Worm (Caenorhabditis elegans) whole organism, young adult: Measurements from ENCODE around the gene sbp-1.

ENCODE experiments used
- B0336.3 ChIP-seq: fragments of 200-800 bp; sonication (Bioruptor generic); IDR thresholded peaks from 2 replicates; pipeline ENCODE4 v1.3.6; 2022; ENCODE audit warnings: missing genetic modification characterization, missing compliant biosample characterization
- C06A6.2 ChIP-seq: fragments of 200-800 bp; sonication (Bioruptor generic); conservative IDR thresholded peaks from 2 replicates; pipeline ENCODE4 v1.3.6; 2022; ENCODE audit warnings: missing genetic modification characterization, missing compliant biosample characterization
- D2030.7 ChIP-seq: fragments of 200-800 bp; sonication (Bioruptor generic); IDR thresholded peaks from 2 replicates; pipeline ENCODE4 v1.3.6; 2022; ENCODE audit warnings: missing genetic modification reagents, missing genetic modification characterization, missing compliant biosample characterization
- F10E7.11 ChIP-seq: sonication (generic microtip); optimal IDR thresholded peaks from 2 replicates; lab custom pipeline; 2017; ENCODE audit warnings: mild to moderate bottlenecking, missing genetic modification characterization, moderate library complexity, missing compliant biosample characterization
- F22D6.2 ChIP-seq: sonication (generic microtip); optimal IDR thresholded peaks from 2 replicates; lab custom pipeline; 2016; ENCODE audit warnings: mild to moderate bottlenecking, missing genetic modification characterization, missing compliant biosample characterization
- F23B12.7 ChIP-seq: sonication (generic microtip); optimal IDR thresholded peaks from 2 replicates; lab custom pipeline; 2017; ENCODE audit warnings: missing genetic modification characterization, mild to moderate bottlenecking, missing compliant biosample characterization, antibody characterized with exemption, moderate library complexity; ENCODE audit not compliant: insufficient read depth
- F33H1.4 ChIP-seq: fragments of 200-800 bp; sonication (Bioruptor generic); IDR thresholded peaks from 2 replicates; pipeline ENCODE4 v1.3.6; 2022; ENCODE audit warnings: missing genetic modification reagents, missing genetic modification characterization, missing compliant biosample characterization
- F52B5.7 ChIP-seq: sonication (generic microtip); optimal IDR thresholded peaks from 2 replicates; lab custom pipeline; 2016; ENCODE audit warnings: mild to moderate bottlenecking, missing genetic modification characterization, missing compliant biosample characterization
- K12H6.12 ChIP-seq: fragments of 200-800 bp; sonication (Bioruptor generic); optimal IDR thresholded peaks from 2 replicates; lab custom pipeline; 2018; ENCODE audit warnings: mild to moderate bottlenecking, missing genetic modification characterization, missing compliant biosample characterization
- Y53F4B.3 ChIP-seq: fragments of 200-800 bp; sonication (Bioruptor generic); IDR thresholded peaks from 2 replicates; pipeline ENCODE4 v1.3.6; 2022; ENCODE audit warnings: missing genetic modification reagents, missing genetic modification characterization, missing compliant biosample characterization
- Y79H2A.3 ChIP-seq: fragments of 200-800 bp; sonication (Bioruptor generic); conservative IDR thresholded peaks from 2 replicates; pipeline ENCODE4 v1.3.6; 2022; ENCODE audit warnings: missing genetic modification reagents, missing genetic modification characterization, missing compliant biosample characterization
- Y95B8A.8 ChIP-seq: fragments of 200-800 bp; sonication (Bioruptor generic); IDR thresholded peaks from 2 replicates; pipeline ENCODE4 v1.3.6; 2022; ENCODE audit warnings: missing genetic modification reagents, missing genetic modification characterization, missing compliant biosample characterization
- ama-1 ChIP-seq, 3 experiments: fragments of 150-350 bp in 1 of 3; sonication (generic microtip) in 2 of 3; optimal IDR thresholded peaks; 2 replicates each; lab custom pipeline; 2014 to 2018; ENCODE audit warnings: missing biosample characterization in 2 of 3, missing genetic modification characterization in 2 of 3, missing genetic modification reagents in 2 of 3
- bed-1 ChIP-seq: fragments of 200-800 bp; sonication (Bioruptor generic); IDR thresholded peaks from 2 replicates; pipeline ENCODE4 v1.3.6; 2022; ENCODE audit warnings: missing genetic modification reagents, missing genetic modification characterization, missing compliant biosample characterization
- bed-2 ChIP-seq: fragments of 200-800 bp; sonication (Bioruptor generic); IDR thresholded peaks from 2 replicates; pipeline ENCODE4 v1.3.6; 2022; ENCODE audit warnings: missing genetic modification reagents, missing genetic modification characterization, missing compliant biosample characterization
- ceh-27 ChIP-seq: fragments of 200-800 bp; sonication (Bioruptor generic); optimal IDR thresholded peaks from 2 replicates; lab custom pipeline; 2018; ENCODE audit warnings: mild to moderate bottlenecking, missing genetic modification characterization, moderate library complexity, missing compliant biosample characterization
- ceh-79 ChIP-seq: sonication (generic microtip); optimal IDR thresholded peaks from 2 replicates; lab custom pipeline; 2017; ENCODE audit warnings: mild to moderate bottlenecking, missing genetic modification characterization, missing compliant biosample characterization
- chd-7 ChIP-seq: sonication (generic microtip); optimal IDR thresholded peaks from 2 replicates; lab custom pipeline; 2016; ENCODE audit warnings: mild to moderate bottlenecking, missing genetic modification characterization, moderate library complexity, missing compliant biosample characterization
- dox-1 ChIP-seq: fragments of 200-800 bp; sonication (Bioruptor generic); IDR thresholded peaks from 2 replicates; pipeline ENCODE4 v1.3.6; 2022; ENCODE audit warnings: missing genetic modification reagents, missing genetic modification characterization, missing compliant biosample characterization
- dpl-1 ChIP-seq: fragments of 150-350 bp; optimal IDR thresholded peaks from 2 replicates; lab custom pipeline; 2014; ENCODE audit warnings: missing biosample characterization, missing genetic modification reagents, missing genetic modification characterization
- egrh-3 ChIP-seq: fragments of 200-800 bp; sonication (Bioruptor generic); IDR thresholded peaks from 2 replicates; pipeline ENCODE4 v1.3.6; 2022; ENCODE audit warnings: missing genetic modification reagents, missing genetic modification characterization, missing compliant biosample characterization
- ets-4 ChIP-seq: fragments of 200-800 bp; sonication (Bioruptor generic); optimal IDR thresholded peaks from 2 replicates; lab custom pipeline; 2018; ENCODE audit warnings: mild to moderate bottlenecking, missing genetic modification characterization, missing compliant biosample characterization
- gei-17 ChIP-seq: fragments of 200-800 bp; sonication (Bioruptor generic); optimal IDR thresholded peaks from 2 replicates; lab custom pipeline; 2018; ENCODE audit warnings: mild to moderate bottlenecking, missing genetic modification characterization, missing compliant biosample characterization
- let-526 ChIP-seq: fragments of 200-800 bp; sonication (Bioruptor generic); IDR thresholded peaks from 2 replicates; pipeline ENCODE4 v1.3.6; 2022; ENCODE audit warnings: missing genetic modification reagents, missing genetic modification characterization, missing compliant biosample characterization
- let-607 ChIP-seq, 2 experiments: fragments of 200-800 bp in 1 of 2; sonication (Bioruptor generic) in 1 of 2; sonication (generic microtip) in 1 of 2; optimal IDR thresholded peaks; 2 replicates each; lab custom pipeline; 2016 to 2018; ENCODE audit warnings: mild to moderate bottlenecking in 2 of 2, missing compliant biosample characterization in 2 of 2, missing genetic modification characterization in 2 of 2, moderate library complexity in 2 of 2, missing genotype in 1 of 2
- lin-54 ChIP-seq: fragments of 200-800 bp; sonication (Bioruptor generic); optimal IDR thresholded peaks from 2 replicates; lab custom pipeline; 2018; ENCODE audit warnings: mild to moderate bottlenecking, missing genetic modification characterization, missing compliant biosample characterization
- madf-10 ChIP-seq: sonication (generic microtip); optimal IDR thresholded peaks from 2 replicates; lab custom pipeline; 2016; ENCODE audit warnings: mild to moderate bottlenecking, missing genetic modification characterization, missing compliant biosample characterization
- mcd-1 ChIP-seq: fragments of 200-800 bp; sonication (Bioruptor generic); IDR thresholded peaks from 2 replicates; pipeline ENCODE4 v1.3.6; 2022; ENCODE audit warnings: missing genetic modification reagents, missing genetic modification characterization, missing compliant biosample characterization
- nhr-27 ChIP-seq: fragments of 200-800 bp; sonication (Bioruptor generic); optimal IDR thresholded peaks from 2 replicates; lab custom pipeline; 2018; ENCODE audit warnings: mild to moderate bottlenecking, missing genetic modification characterization, moderate library complexity, missing compliant biosample characterization
- nhr-80 ChIP-seq: sonication (generic microtip); optimal IDR thresholded peaks from 2 replicates; lab custom pipeline; 2016; ENCODE audit warnings: missing genetic modification characterization, missing compliant biosample characterization
- nhr-90 ChIP-seq: sonication (generic microtip); optimal IDR thresholded peaks from 2 replicates; lab custom pipeline; 2016; ENCODE audit warnings: missing genotype, mild to moderate bottlenecking, missing genetic modification characterization, missing compliant biosample characterization
- pbrm-1 ChIP-seq: fragments of 200-800 bp; sonication (Bioruptor generic); IDR thresholded peaks from 2 replicates; pipeline ENCODE4 v1.3.6; 2022; ENCODE audit warnings: missing genetic modification reagents, missing genetic modification characterization, missing compliant biosample characterization
- rcor-1 ChIP-seq: fragments of 200-800 bp; sonication (Bioruptor generic); IDR thresholded peaks from 2 replicates; pipeline ENCODE4 v1.3.6; 2022; ENCODE audit warnings: missing genetic modification reagents, missing genetic modification characterization, missing compliant biosample characterization
- rec-8 ChIP-seq, 2 experiments: sonication (generic microtip); optimal IDR thresholded peaks; 2 replicates each; lab custom pipeline; 2016; ENCODE audit warnings: mild to moderate bottlenecking in 2 of 2, missing genetic modification characterization in 2 of 2, missing genetic modification reagents in 2 of 2, missing genotype in 2 of 2, missing biosample characterization in 1 of 2, missing compliant biosample characterization in 1 of 2, moderate library complexity in 1 of 2
- sdz-38 ChIP-seq: sonication (generic microtip); optimal IDR thresholded peaks from 2 replicates; lab custom pipeline; 2016; ENCODE audit warnings: missing genotype, missing genetic modification characterization, missing compliant biosample characterization
- sea-2 ChIP-seq: fragments of 200-800 bp; sonication (Bioruptor generic); IDR thresholded peaks from 2 replicates; pipeline ENCODE4 v1.3.6; 2022; ENCODE audit warnings: missing genetic modification characterization, missing compliant biosample characterization
- snpc-1.1 ChIP-seq: sonication (generic microtip); optimal IDR thresholded peaks from 2 replicates; lab custom pipeline; 2017; ENCODE audit warnings: missing genetic modification characterization, mild to moderate bottlenecking, missing compliant biosample characterization, antibody characterized with exemption, moderate library complexity, missing genotype, missing genetic modification reagents; ENCODE audit not compliant: insufficient read depth
- snpc-4 ChIP-seq, 5 experiments: fragments of 150-350 bp in 1 of 5; sonication (generic microtip) in 4 of 5; optimal IDR thresholded peaks; 2 replicates each; lab custom pipeline; 2014 to 2018; ENCODE audit warnings: missing genetic modification characterization in 5 of 5, missing biosample characterization in 3 of 5, antibody characterized with exemption in 2 of 5, mild to moderate bottlenecking in 2 of 5, missing compliant biosample characterization in 2 of 5, missing genotype in 2 of 5, moderate library complexity in 2 of 5, missing genetic modification reagents in 1 of 5
- somi-1 ChIP-seq: fragments of 200-800 bp; sonication (Bioruptor generic); optimal IDR thresholded peaks from 2 replicates; lab custom pipeline; 2018; ENCODE audit warnings: mild to moderate bottlenecking, missing genetic modification characterization, missing compliant biosample characterization
- sptf-2 ChIP-seq: fragments of 200-800 bp; sonication (Bioruptor generic); optimal IDR thresholded peaks from 2 replicates; lab custom pipeline; 2018; ENCODE audit warnings: mild to moderate bottlenecking, missing genetic modification characterization, missing compliant biosample characterization
- unc-130 ChIP-seq: sonication (generic microtip); optimal IDR thresholded peaks from 2 replicates; lab custom pipeline; 2016; ENCODE audit warnings: missing genetic modification reagents, missing genetic modification characterization, missing compliant biosample characterization
- unc-62 ChIP-seq: fragments of 150-350 bp; optimal IDR thresholded peaks from 2 replicates; lab custom pipeline; 2014; ENCODE audit warnings: missing biosample characterization, missing genetic modification reagents, missing genetic modification characterization
- ztf-18 ChIP-seq: sonication (generic microtip); optimal IDR thresholded peaks from 2 replicates; lab custom pipeline; 2016; ENCODE audit warnings: missing genotype, mild to moderate bottlenecking, missing genetic modification characterization, missing compliant biosample characterization
- ztf-22 ChIP-seq: fragments of 200-800 bp; sonication (Bioruptor generic); optimal IDR thresholded peaks from 2 replicates; lab custom pipeline; 2018; ENCODE audit warnings: mild to moderate bottlenecking, missing genetic modification characterization, moderate library complexity, missing compliant biosample characterization
- ztf-26 ChIP-seq: sonication (generic microtip); optimal IDR thresholded peaks from 2 replicates; lab custom pipeline; 2017; ENCODE audit warnings: missing genetic modification characterization, missing compliant biosample characterization

Gene sbp-1

ce11 chrIII:11465394-11465948 lies 23.1 kb upstream of the sbp-1 start:
- TF ChIP-seq mcd-1 (GFP tag; lab: Robert Waterston, UW): no peak
- TF ChIP-seq snpc-4 (GFP tag; optimal IDR thresholded peaks at IDR 0.05; lab: Kevin White, UChicago): no peak
- peak; percentile 59 to 92 (median 88) for TF ChIP-seq snpc-4 (tag; optimal IDR thresholded peaks at IDR 0.05; lab: Kevin White, UChicago)
- TF ChIP-seq nhr-80 (tag; lab: Kevin White, UChicago): peak; percentile 87
- peak; percentile 11 for TF ChIP-seq nhr-90 (tag; lab: Kevin White, UChicago)
- 0 out of 2 replicates have a peak, but pooled peaks have one; percentile 11 for TF ChIP-seq B0336.3
- TF ChIP-seq unc-62 (GFP tag; lab: Kevin White, UChicago): no peak
- TF ChIP-seq K12H6.12 (tag; lab: Kevin White, UChicago): no peak
- no peak for TF ChIP-seq sea-2 (GFP tag; lab: Robert Waterston, UW)
- no peak for TF ChIP-seq F23B12.7 (tag; lab: Kevin White, UChicago)
- TF ChIP-seq let-607 (tag; optimal IDR thresholded peaks at IDR 0.05; lab: Kevin White, UChicago): peak; percentile 35 to 65
- TF ChIP-seq dox-1 (GFP tag; lab: Robert Waterston, UW): 0 out of 2 replicates have a peak, but pooled peaks have one; percentile 45
- TF ChIP-seq let-526 (GFP tag; lab: Robert Waterston, UW): no peak
- TF ChIP-seq ets-4: peak; percentile 25
- no peak for TF ChIP-seq ztf-18 (tag; lab: Kevin White, UChicago)

- TF ChIP-seq ztf-22 (GFP tag; lab: Kevin White, UChicago) (no peak), D2030.7 (GFP tag; lab: Robert Waterston, UW) (no peak), somi-1 (GFP tag; lab: Kevin White, UChicago) (no peak), bed-2 (GFP tag; lab: Robert Waterston, UW) (no peak), F52B5.7 (tag; lab: Kevin White, UChicago) (peak; percentile 46), nhr-80 (tag; lab: Kevin White, UChicago) (peak; percentile 64), nhr-27 (tag; lab: Kevin White, UChicago) (no peak), sptf-2 (GFP tag; lab: Kevin White, UChicago) (no peak), chd-7 (tag; lab: Kevin White, UChicago) (peak; percentile 49), nhr-90 (tag; lab: Kevin White, UChicago) (peak; percentile 36), let-526 (GFP tag; lab: Robert Waterston, UW) (no peak), F22D6.2 (tag; lab: Kevin White, UChicago) (no peak), ztf-26 (tag; lab: Kevin White, UChicago) (peak; percentile 66), egrh-3 (GFP tag; lab: Robert Waterston, UW) (peak; percentile 84), K12H6.12 (tag; lab: Kevin White, UChicago) (no peak), ceh-79 (tag; lab: Kevin White, UChicago) (peak; percentile 59), bed-1 (GFP tag; lab: Robert Waterston, UW) (no peak), C06A6.2 (GFP tag; lab: Robert Waterston, UW) (no peak), gei-17 (GFP tag; lab: Kevin White, UChicago) (no peak), Y53F4B.3 (no peak), pbrm-1 (peak; percentile 66), unc-130 (GFP tag; lab: Kevin White, UChicago) (no peak), F10E7.11 (tag; lab: Kevin White, UChicago) (no peak), Y79H2A.3 (GFP tag; lab: Robert Waterston, UW) (no peak), madf-10 (tag; lab: Kevin White, UChicago) (peak; percentile 72), ceh-27 (GFP tag; lab: Kevin White, UChicago) (peak; percentile 32), dpl-1 (no peak), Y95B8A.8 (GFP tag; lab: Robert Waterston, UW) (no peak), snpc-1.1 (tag; lab: Kevin White, UChicago) (peak; percentile 74), rec-8 (tag; optimal IDR thresholded peaks at IDR 0.05; lab: Kevin White, UChicago) (no peak), F33H1.4 (GFP tag; lab: Robert Waterston, UW) (no peak), ama-1 (optimal IDR thresholded peaks at IDR 0.05; lab: Kevin White, UChicago) (no peak), ama-1 (GFP tag; optimal IDR thresholded peaks at IDR 0.05; lab: Kevin White, UChicago) (no peak), rcor-1 (GFP tag; lab: Robert Waterston, UW) (peak; percentile 26; the same call in 1 of the 2 replicates), lin-54 (GFP tag; lab: Kevin White, UChicago) (peak; percentile 18), sdz-38 (tag; lab: Kevin White, UChicago) (no peak)
Measured at ce11 chrIII:11463726-11464125, 21.4 kb upstream of the sbp-1 start.
